Fruit fly (Drosophila melanogaster) whole organism, embryonic: ENCODE data around the gene mts.

Experiments
- Abd-B ChIP-seq: fragments of 200-800 bp; sonication (Bioruptor generic); optimal IDR thresholded peaks from 2 replicates; lab custom pipeline; 2018; ENCODE audit warnings: missing biosample characterization, mild to moderate bottlenecking, missing genetic modification characterization, moderate library complexity
- Aef1 ChIP-seq: fragments of 200-800 bp; sonication (Bioruptor generic); IDR thresholded peaks from 3 replicates; pipeline ENCODE4 v1.3.6; 2022; ENCODE audit warnings: missing biosample characterization, missing genetic modification characterization
- CG11085 ChIP-seq: fragments of 200-800 bp; sonication (Bioruptor generic); IDR thresholded peaks from 2 replicates; pipeline ENCODE4 v1.3.6; 2022; ENCODE audit warnings: missing biosample characterization, missing genetic modification characterization
- CG11695 ChIP-seq: fragments of 200-800 bp; sonication (Bioruptor generic); IDR thresholded peaks from 3 replicates; pipeline ENCODE4 v1.3.6; 2022; ENCODE audit warnings: missing biosample characterization, missing genetic modification characterization
- CG1233 ChIP-seq: fragments of 200-800 bp; sonication (Bioruptor generic); optimal IDR thresholded peaks from 4 replicates; lab custom pipeline; 2018; ENCODE audit warnings: missing biosample characterization, mild to moderate bottlenecking, missing genetic modification characterization
- CG13123 ChIP-seq: fragments of 200-800 bp; sonication (Bioruptor generic); optimal IDR thresholded peaks from 2 replicates; lab custom pipeline; 2016; ENCODE audit warnings: missing biosample characterization, missing genetic modification characterization
- CG17612 ChIP-seq: fragments of 200-800 bp; sonication (Bioruptor generic); IDR thresholded peaks from 2 replicates; pipeline ENCODE4 v1.3.6; 2022; ENCODE audit warnings: missing biosample characterization, missing genetic modification characterization
- CG2199 ChIP-seq: fragments of 200-800 bp; sonication (Bioruptor generic); IDR thresholded peaks from 3 replicates; pipeline ENCODE4 v1.3.6; 2022; ENCODE audit warnings: missing biosample characterization, missing genetic modification characterization
- CG2712 ChIP-seq: fragments of 200-800 bp; optimal IDR thresholded peaks from 3 replicates; lab custom pipeline; 2019; ENCODE audit warnings: missing biosample characterization, mild to moderate bottlenecking, missing genetic modification characterization, moderate library complexity
- CG2889 ChIP-seq: fragments of 200-800 bp; sonication (Bioruptor generic); IDR thresholded peaks from 3 replicates; pipeline ENCODE4 v1.3.6; 2022; ENCODE audit warnings: missing biosample characterization, missing genetic modification characterization
- CG34376 ChIP-seq: fragments of 200-800 bp; sonication (Bioruptor generic); optimal IDR thresholded peaks from 2 replicates; lab custom pipeline; 2018; ENCODE audit warnings: missing biosample characterization, mild to moderate bottlenecking, missing genetic modification characterization
- CG4424 ChIP-seq: fragments of 200-800 bp; sonication (Bioruptor generic); optimal IDR thresholded peaks from 3 replicates; lab custom pipeline; 2016; ENCODE audit warnings: missing biosample characterization, missing genetic modification characterization
- CG5180 ChIP-seq: fragments of 200-800 bp; sonication (Bioruptor generic); optimal IDR thresholded peaks from 3 replicates; lab custom pipeline; 2017; ENCODE audit warnings: missing biosample characterization, missing genetic modification characterization, mild to moderate bottlenecking, moderate library complexity, missing genetic modification reagents
- CG7556 ChIP-seq: fragments of 200-800 bp; sonication (Bioruptor generic); optimal IDR thresholded peaks from 2 replicates; lab custom pipeline; 2017; ENCODE audit warnings: missing biosample characterization, mild to moderate bottlenecking, missing genetic modification characterization
- CG7963 ChIP-seq: fragments of 200-800 bp; sonication (Bioruptor generic); IDR thresholded peaks from 3 replicates; pipeline ENCODE4 v1.3.6; 2022; ENCODE audit warnings: missing biosample characterization, missing genetic modification characterization; ENCODE audit not compliant: partially characterized antibody
- CG8281 ChIP-seq: fragments of 200-800 bp; sonication (Bioruptor generic); optimal IDR thresholded peaks from 2 replicates; lab custom pipeline; 2018; ENCODE audit warnings: missing biosample characterization, mild to moderate bottlenecking, missing genetic modification characterization, moderate library complexity
- Deaf1 ChIP-seq: fragments of 200-800 bp; optimal IDR thresholded peaks from 3 replicates; lab custom pipeline; 2019; ENCODE audit warnings: missing biosample characterization, mild to moderate bottlenecking, missing genetic modification characterization, moderate library complexity
- Dip2 ChIP-seq: fragments of 200-800 bp; sonication (Bioruptor generic); IDR thresholded peaks from 2 replicates; pipeline ENCODE4 v1.3.6; 2022; ENCODE audit warnings: missing biosample characterization, missing genetic modification characterization
- Dip3 ChIP-seq: fragments of 200-800 bp; sonication (Bioruptor generic); optimal IDR thresholded peaks from 3 replicates; lab custom pipeline; 2016; ENCODE audit warnings: missing biosample characterization, missing genetic modification characterization
- Hey ChIP-seq: fragments of 200-800 bp; sonication (Bioruptor generic); optimal IDR thresholded peaks from 3 replicates; lab custom pipeline; 2018; ENCODE audit warnings: missing biosample characterization, mild to moderate bottlenecking, missing genetic modification characterization
- Lpt ChIP-seq: fragments of >200 bp; optimal IDR thresholded peaks from 2 replicates; lab custom pipeline; 2018; ENCODE audit warnings: missing biosample characterization, missing genetic modification characterization
- PHDP ChIP-seq: fragments of 200-800 bp; sonication (Bioruptor generic); optimal IDR thresholded peaks from 3 replicates; lab custom pipeline; 2018; ENCODE audit warnings: missing biosample characterization, mild to moderate bottlenecking, missing genetic modification characterization, moderate library complexity
- Sox100B ChIP-seq: fragments of 200-800 bp; sonication (Bioruptor generic); optimal IDR thresholded peaks from 3 replicates; lab custom pipeline; 2018; ENCODE audit warnings: missing biosample characterization, mild to moderate bottlenecking, missing genetic modification characterization
- Spps ChIP-seq: fragments of 200-800 bp; sonication (Bioruptor generic); optimal IDR thresholded peaks from 2 replicates; lab custom pipeline; 2018; ENCODE audit warnings: missing biosample characterization, mild to moderate bottlenecking, missing genetic modification characterization
- TFAM ChIP-seq: fragments of 200-800 bp; sonication (Bioruptor generic); optimal IDR thresholded peaks from 2 replicates; lab custom pipeline; 2017; ENCODE audit warnings: missing biosample characterization, missing genetic modification characterization, inconsistent platforms
- Trl ChIP-seq, 3 experiments: fragments of >200 bp in 2 of 3; fragments of 200-800 bp in 1 of 3; sonication (Bioruptor generic) in 1 of 3; optimal IDR thresholded peaks; 2 replicates in 1 of 3; 3 replicates in 2 of 3; lab custom pipeline; 2016 to 2017; ENCODE audit warnings: missing biosample characterization in 1 of 3, missing genetic modification characterization in 1 of 3
- Xrp1 ChIP-seq: fragments of 200-800 bp; sonication (Bioruptor generic); IDR thresholded peaks from 2 replicates; pipeline ENCODE4 v1.3.6; 2022; ENCODE audit warnings: missing biosample characterization, missing genetic modification characterization
- ab ChIP-seq: fragments of 200-800 bp; sonication (Bioruptor generic); optimal IDR thresholded peaks from 2 replicates; lab custom pipeline; 2016; ENCODE audit warnings: missing biosample characterization, missing genetic modification characterization
- chinmo ChIP-seq: fragments of 200-800 bp; sonication (Bioruptor generic); IDR thresholded peaks from 4 replicates; pipeline ENCODE4 v1.3.6; 2022; ENCODE audit warnings: missing biosample characterization, missing genetic modification characterization; ENCODE audit not compliant: partially characterized antibody
- crc ChIP-seq: fragments of 200-800 bp; sonication (Bioruptor generic); optimal IDR thresholded peaks from 2 replicates; lab custom pipeline; 2016; ENCODE audit warnings: missing biosample characterization, missing genetic modification characterization
- dimm ChIP-seq: fragments of 200-800 bp; sonication (Bioruptor generic); IDR thresholded peaks from 2 replicates; pipeline ENCODE4 v1.3.6; 2022; ENCODE audit warnings: missing biosample characterization, missing genetic modification characterization
- disco-r ChIP-seq: fragments of 200-800 bp; sonication (Bioruptor generic); optimal IDR thresholded peaks from 2 replicates; lab custom pipeline; 2016; ENCODE audit warnings: missing biosample characterization, missing genetic modification characterization
- dysf ChIP-seq: fragments of 200-800 bp; sonication (Bioruptor generic); IDR thresholded peaks from 3 replicates; pipeline ENCODE4 v1.3.6; 2022; ENCODE audit warnings: missing biosample characterization, missing genetic modification characterization
- en ChIP-seq: fragments of 200-800 bp; sonication (Bioruptor generic); optimal IDR thresholded peaks from 2 replicates; lab custom pipeline; 2016; ENCODE audit warnings: missing biosample characterization, missing genetic modification characterization
- gem ChIP-seq: fragments of 200-800 bp; sonication (Bioruptor generic); optimal IDR thresholded peaks from 2 replicates; lab custom pipeline; 2019; ENCODE audit warnings: missing biosample characterization, mild to moderate bottlenecking, missing genetic modification characterization, moderate library complexity
- gsb ChIP-seq: fragments of 200-800 bp; sonication (Bioruptor generic); IDR thresholded peaks from 2 replicates; pipeline ENCODE4 v1.3.6; 2022; ENCODE audit warnings: missing biosample characterization, missing genetic modification characterization
- inv ChIP-seq: fragments of 200-800 bp; sonication (Bioruptor generic); IDR thresholded peaks from 2 replicates; pipeline ENCODE4 v1.3.6; 2022; ENCODE audit warnings: missing biosample characterization, missing genetic modification characterization; ENCODE audit not compliant: partially characterized antibody
- jumu ChIP-seq: fragments of 200-800 bp; sonication (Bioruptor generic); optimal IDR thresholded peaks from 3 replicates; lab custom pipeline; 2016; ENCODE audit warnings: missing biosample characterization, missing genetic modification characterization
- lab ChIP-seq: fragments of 200-800 bp; sonication (Bioruptor generic); optimal IDR thresholded peaks from 3 replicates; lab custom pipeline; 2017; ENCODE audit warnings: missing biosample characterization, missing genetic modification characterization, mild to moderate bottlenecking, moderate library complexity, missing genetic modification reagents
- lilli ChIP-seq: fragments of 200-800 bp; sonication (Bioruptor generic); optimal IDR thresholded peaks from 3 replicates; lab custom pipeline; 2016; ENCODE audit warnings: missing biosample characterization, missing genetic modification characterization
- nerfin-1 ChIP-seq: fragments of 200-800 bp; sonication (Bioruptor generic); optimal IDR thresholded peaks from 3 replicates; lab custom pipeline; 2019; ENCODE audit warnings: missing biosample characterization, mild to moderate bottlenecking, missing genetic modification characterization, moderate library complexity
- peb ChIP-seq: fragments of 200-800 bp; sonication (Bioruptor generic); IDR thresholded peaks from 2 replicates; pipeline ENCODE4 v1.3.6; 2022; ENCODE audit warnings: missing biosample characterization, missing genetic modification characterization
- salm ChIP-seq: fragments of 200-800 bp; sonication (Bioruptor generic); optimal IDR thresholded peaks from 2 replicates; lab custom pipeline; 2018; ENCODE audit warnings: missing biosample characterization, mild to moderate bottlenecking, missing genetic modification characterization
- sc ChIP-seq, 3 experiments: fragments of >200 bp in 2 of 3; fragments of 200-800 bp in 1 of 3; sonication (Bioruptor generic) in 1 of 3; optimal IDR thresholded peaks; 2 replicates in 2 of 3; 3 replicates in 1 of 3; lab custom pipeline; 2017; ENCODE audit warnings: mild to moderate bottlenecking in 1 of 3, missing biosample characterization in 1 of 3, missing genetic modification characterization in 1 of 3, missing genetic modification reagents in 1 of 3
- schlank ChIP-seq: fragments of 200-800 bp; sonication (Bioruptor generic); optimal IDR thresholded peaks from 2 replicates; lab custom pipeline; 2018; ENCODE audit warnings: missing biosample characterization, mild to moderate bottlenecking, missing genetic modification characterization
- scrt ChIP-seq: fragments of 200-800 bp; sonication (Bioruptor generic); optimal IDR thresholded peaks from 2 replicates; lab custom pipeline; 2018; ENCODE audit warnings: missing biosample characterization, mild to moderate bottlenecking, missing genetic modification characterization, moderate library complexity
- ssp ChIP-seq: fragments of 200-800 bp; sonication (Bioruptor generic); IDR thresholded peaks from 2 replicates; pipeline ENCODE4 v1.3.6; 2022; ENCODE audit warnings: missing biosample characterization, missing genetic modification characterization
- tna ChIP-seq: fragments of 200-800 bp; sonication (Bioruptor generic); IDR thresholded peaks from 2 replicates; pipeline ENCODE4 v1.3.6; 2022; ENCODE audit warnings: missing biosample characterization, missing genetic modification characterization; ENCODE audit not compliant: partially characterized antibody
- ttk ChIP-seq: fragments of 200-800 bp; sonication (Bioruptor generic); IDR thresholded peaks from 2 replicates; pipeline ENCODE4 v2.1.2; 2022; ENCODE audit warnings: missing biosample characterization, missing genetic modification characterization
- vnd ChIP-seq: fragments of 200-800 bp; sonication (Bioruptor generic); IDR thresholded peaks from 3 replicates; pipeline ENCODE4 v1.3.6; 2022; ENCODE audit warnings: missing biosample characterization, missing genetic modification characterization; ENCODE audit not compliant: partially characterized antibody
- zfh1 ChIP-seq: fragments of 200-800 bp; sonication (Bioruptor generic); IDR thresholded peaks from 3 replicates; pipeline ENCODE4 v1.3.6; 2022; ENCODE audit warnings: missing biosample characterization, missing genetic modification characterization

The mts gene

DNA sequence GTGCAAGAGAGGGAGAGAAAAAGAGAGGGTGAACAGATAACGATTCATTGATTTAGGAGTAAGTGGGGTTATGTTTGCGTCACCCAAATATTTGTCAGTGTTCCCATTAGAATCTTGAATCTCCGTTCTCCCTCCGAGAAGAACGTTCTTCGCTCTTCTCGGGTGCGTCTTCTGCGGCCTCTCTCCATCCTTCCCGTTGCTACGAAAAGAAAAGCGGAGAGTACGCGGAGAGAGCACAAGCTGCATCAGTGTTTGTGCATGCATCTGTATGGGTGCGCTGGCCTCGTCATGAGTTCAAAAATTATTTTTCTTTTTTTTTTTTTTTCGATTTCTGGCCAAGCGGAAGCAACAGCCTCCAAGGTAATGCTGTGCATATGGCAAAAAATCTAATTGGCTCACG is 1.5 kb downstream of the mts start (continued):
- TF ChIP-seq chinmo (GFP tag; lab: Robert Waterston, UW) (peak; percentile 80; the same call in 2 of the 4 replicates), CG11695 (GFP tag; lab: Robert Waterston, UW) (no peak), gem (tag; lab: Kevin White, UChicago) (no peak), ttk (GFP tag; lab: Robert Waterston, UW) (no peak), jumu (no peak), CG5180 (peak; percentile 31), tna (GFP tag; lab: Robert Waterston, UW) (no peak), Spps (tag; lab: Kevin White, UChicago) (no peak), Sox100B (peak; percentile 35), PHDP (tag; lab: Kevin White, UChicago) (peak; percentile 11), Dip2 (GFP tag; lab: Robert Waterston, UW) (no peak), inv (GFP tag; lab: Robert Waterston, UW) (no peak), CG1233 (no peak), dysf (GFP tag; lab: Robert Waterston, UW) (no peak), peb (GFP tag; lab: Robert Waterston, UW) (no peak), CG2889 (GFP tag; lab: Robert Waterston, UW) (no peak), scrt (GFP tag; lab: Kevin White, UChicago) (peak; percentile 7), Hey (tag; lab: Kevin White, UChicago) (no peak), Aef1 (GFP tag; lab: Robert Waterston, UW) (no peak), CG7963 (GFP tag; lab: Robert Waterston, UW) (no peak), disco-r (no peak), Trl (optimal IDR thresholded peaks at IDR 0.05; lab: Kevin White, UChicago) (peak; percentile 93), Trl (GFP tag; optimal IDR thresholded peaks at IDR 0.05; lab: Kevin White, UChicago) (peak; percentile 39), CG2199 (GFP tag; lab: Robert Waterston, UW) (0 out of 3 replicates have a peak, but pooled peaks have one; percentile 55), dimm (GFP tag; lab: Robert Waterston, UW) (no peak), Abd-B (no peak), lilli (no peak), schlank (tag; lab: Kevin White, UChicago) (no peak), crc (GFP tag; lab: Kevin White, UChicago) (no peak), CG4424 (no peak), CG8281 (tag; lab: Kevin White, UChicago) (no peak), salm (peak; percentile 33), ab (GFP tag; lab: Kevin White, UChicago) (no peak), CG13123 (no peak), CG34376 (GFP tag; lab: Kevin White, UChicago) (no peak), zfh1 (GFP tag; lab: Robert Waterston, UW) (no peak), CG11085 (no peak), Xrp1 (GFP tag; lab: Robert Waterston, UW) (0 out of 2 replicates have a peak, but pooled peaks have one; percentile 17), Deaf1 (tag; lab: Kevin White, UChicago) (no peak), sc (optimal IDR thresholded peaks at IDR 0.05; lab: Kevin White, UChicago) (no peak), sc (GFP tag; optimal IDR thresholded peaks at IDR 0.05; lab: Kevin White, UChicago) (no peak), lab (GFP tag; lab: Kevin White, UChicago) (peak; percentile 23), Dip3 (GFP tag; lab: Kevin White, UChicago) (no peak), en (no peak), gsb (no peak), nerfin-1 (no peak), CG7556 (no peak), vnd (GFP tag; lab: Robert Waterston, UW) (no peak), ssp (GFP tag; lab: Robert Waterston, UW) (no peak), Lpt (no peak), CG2712 (tag; lab: Kevin White, UChicago) (no peak), CG17612 (GFP tag; lab: Robert Waterston, UW) (no peak), TFAM (no peak)
